Fruit fly (Drosophila melanogaster) whole organism, embryonic: Measurements from ENCODE around the gene slmb.

Experiments used
- Adf1 ChIP-seq: fragments of 200-800 bp; sonication (Bioruptor generic); IDR thresholded peaks from 2 replicates; pipeline ENCODE4 v1.3.6; 2022; ENCODE audit warnings: missing biosample characterization, missing genetic modification characterization
- Antp ChIP-seq: fragments of 200-800 bp; sonication (Bioruptor generic); optimal IDR thresholded peaks from 3 replicates; lab custom pipeline; 2016; ENCODE audit warnings: missing biosample characterization, missing genetic modification characterization
- Bteb2 ChIP-seq: fragments of 200-800 bp; sonication (Bioruptor generic); optimal IDR thresholded peaks from 2 replicates; lab custom pipeline; 2016; ENCODE audit warnings: missing biosample characterization, missing genetic modification characterization
- CG1024 ChIP-seq: fragments of 200-800 bp; sonication (Bioruptor generic); IDR thresholded peaks from 2 replicates; pipeline ENCODE4 v1.3.6; 2022; ENCODE audit warnings: missing biosample characterization, missing genetic modification characterization
- CG12299 ChIP-seq: fragments of 200-800 bp; sonication (Bioruptor generic); optimal IDR thresholded peaks from 2 replicates; lab custom pipeline; 2018; ENCODE audit warnings: missing biosample characterization, mild to moderate bottlenecking, missing genetic modification characterization
- CG12659 ChIP-seq: fragments of 200-800 bp; sonication (Bioruptor generic); optimal IDR thresholded peaks from 3 replicates; lab custom pipeline; 2017; ENCODE audit warnings: mild to moderate bottlenecking, missing biosample characterization, missing genetic modification reagents, missing genetic modification characterization
- CG14860 ChIP-seq: fragments of 200-800 bp; sonication (Bioruptor generic); IDR thresholded peaks from 3 replicates; pipeline ENCODE4 v1.3.6; 2022; ENCODE audit warnings: missing biosample characterization, missing genetic modification characterization; ENCODE audit not compliant: partially characterized antibody
- CG14965 ChIP-seq: fragments of 200-800 bp; sonication (Bioruptor generic); optimal IDR thresholded peaks from 2 replicates; lab custom pipeline; 2016; ENCODE audit warnings: missing biosample characterization, missing genetic modification characterization, borderline replicate concordance
- CG15073 ChIP-seq: fragments of 200-800 bp; sonication (Bioruptor generic); optimal IDR thresholded peaks from 2 replicates; lab custom pipeline; 2016; ENCODE audit warnings: missing biosample characterization, missing genetic modification characterization
- CG16813 ChIP-seq: fragments of 200-800 bp; sonication (Bioruptor generic); IDR thresholded peaks from 3 replicates; pipeline ENCODE4 v1.3.6; 2022; ENCODE audit warnings: missing biosample characterization, missing genetic modification characterization; ENCODE audit not compliant: partially characterized antibody
- CG17568 ChIP-seq: fragments of 200-800 bp; sonication (Bioruptor generic); optimal IDR thresholded peaks from 2 replicates; lab custom pipeline; 2018; ENCODE audit warnings: missing biosample characterization, mild to moderate bottlenecking, missing genetic modification characterization, moderate library complexity
- CG33213 ChIP-seq: fragments of 200-800 bp; sonication (Bioruptor generic); optimal IDR thresholded peaks from 3 replicates; lab custom pipeline; 2016; ENCODE audit warnings: missing biosample characterization, missing genetic modification characterization
- CG34422 ChIP-seq: fragments of 200-800 bp; sonication (Bioruptor generic); IDR thresholded peaks from 3 replicates; pipeline ENCODE4 v1.3.6; 2022; ENCODE audit warnings: missing biosample characterization, missing genetic modification characterization
- CG6654 ChIP-seq: fragments of 200-800 bp; sonication (Bioruptor generic); optimal IDR thresholded peaks from 2 replicates; lab custom pipeline; 2017; ENCODE audit warnings: missing biosample characterization, mild to moderate bottlenecking, missing genetic modification characterization
- CG6854 ChIP-seq: fragments of 200-800 bp; sonication (Bioruptor generic); optimal IDR thresholded peaks from 3 replicates; lab custom pipeline; 2017; ENCODE audit warnings: missing biosample characterization, mild to moderate bottlenecking, missing genetic modification characterization
- CG7271 ChIP-seq: fragments of 200-800 bp; sonication (Bioruptor generic); optimal IDR thresholded peaks from 2 replicates; lab custom pipeline; 2018; ENCODE audit warnings: missing biosample characterization, mild to moderate bottlenecking, missing genetic modification characterization, moderate library complexity
- CG8924 ChIP-seq: fragments of 200-800 bp; optimal IDR thresholded peaks from 3 replicates; lab custom pipeline; 2019; ENCODE audit warnings: missing biosample characterization, mild to moderate bottlenecking, missing genetic modification characterization, moderate library complexity
- CrebB ChIP-seq: fragments of 200-800 bp; sonication (Bioruptor generic); optimal IDR thresholded peaks from 3 replicates; lab custom pipeline; 2018; ENCODE audit warnings: missing biosample characterization, mild to moderate bottlenecking, missing genetic modification characterization
- E2f2 ChIP-seq: fragments of 200-800 bp; sonication (Bioruptor generic); IDR thresholded peaks from 2 replicates; pipeline ENCODE4 v1.3.6; 2022; ENCODE audit warnings: missing biosample characterization, missing genetic modification characterization
- HLHmδ ChIP-seq: fragments of 200-800 bp; sonication (Bioruptor generic); optimal IDR thresholded peaks from 2 replicates; lab custom pipeline; 2018; ENCODE audit warnings: missing biosample characterization, mild to moderate bottlenecking, missing genetic modification characterization, moderate library complexity
- Lpt ChIP-seq: fragments of >200 bp; optimal IDR thresholded peaks from 2 replicates; lab custom pipeline; 2018; ENCODE audit warnings: missing biosample characterization, missing genetic modification characterization
- Tbp ChIP-seq: fragments of >200 bp; optimal IDR thresholded peaks from 2 replicates; lab custom pipeline; 2018; ENCODE audit warnings: missing biosample characterization, missing genetic modification characterization
- ara ChIP-seq: fragments of 200-800 bp; sonication (Bioruptor generic); IDR thresholded peaks from 2 replicates; pipeline ENCODE4 v1.3.6; 2022; ENCODE audit warnings: missing biosample characterization, missing genetic modification characterization
- bbx ChIP-seq: fragments of 200-800 bp; sonication (Bioruptor generic); IDR thresholded peaks from 2 replicates; pipeline ENCODE4 v1.3.6; 2022; ENCODE audit warnings: missing biosample characterization, missing genetic modification characterization; ENCODE audit not compliant: partially characterized antibody
- bcd ChIP-seq: fragments of 200-800 bp; sonication (Bioruptor generic); optimal IDR thresholded peaks from 2 replicates; lab custom pipeline; 2017; ENCODE audit warnings: missing biosample characterization, mild to moderate bottlenecking, missing genetic modification characterization
- cg ChIP-seq: fragments of 200-800 bp; sonication (Bioruptor generic); optimal IDR thresholded peaks from 3 replicates; lab custom pipeline; 2019; ENCODE audit warnings: missing biosample characterization, mild to moderate bottlenecking, missing genetic modification characterization, moderate library complexity
- croc ChIP-seq: fragments of 200-800 bp; sonication (Bioruptor generic); conservative IDR thresholded peaks from 3 replicates; pipeline ENCODE4 v1.3.6; 2022; ENCODE audit warnings: missing biosample characterization, missing genetic modification characterization
- disco-r ChIP-seq: fragments of 200-800 bp; sonication (Bioruptor generic); optimal IDR thresholded peaks from 2 replicates; lab custom pipeline; 2016; ENCODE audit warnings: missing biosample characterization, missing genetic modification characterization
- dpn ChIP-seq, 2 experiments: fragments of 200-800 bp; sonication (Bioruptor generic); optimal IDR thresholded peaks; 3 replicates each; lab custom pipeline; 2016; ENCODE audit warnings: missing biosample characterization in 2 of 2, missing genetic modification characterization in 2 of 2
- exex ChIP-seq: fragments of 200-800 bp; sonication (Bioruptor generic); optimal IDR thresholded peaks from 4 replicates; lab custom pipeline; 2018; ENCODE audit warnings: missing biosample characterization, mild to moderate bottlenecking, missing genetic modification characterization, moderate library complexity
- fd102C ChIP-seq: fragments of 200-800 bp; sonication (Bioruptor generic); optimal IDR thresholded peaks from 2 replicates; lab custom pipeline; 2018; ENCODE audit warnings: missing biosample characterization, mild to moderate bottlenecking, missing genetic modification characterization, moderate library complexity
- fd64A ChIP-seq: fragments of 200-800 bp; sonication (Bioruptor generic); optimal IDR thresholded peaks from 3 replicates; lab custom pipeline; 2018; ENCODE audit warnings: missing biosample characterization, mild to moderate bottlenecking, missing genetic modification characterization
- fu2 ChIP-seq: fragments of 200-800 bp; sonication (Bioruptor generic); optimal IDR thresholded peaks from 2 replicates; lab custom pipeline; 2016; ENCODE audit warnings: missing biosample characterization, missing genetic modification characterization
- gcm ChIP-seq: fragments of 200-800 bp; sonication (Bioruptor generic); optimal IDR thresholded peaks from 2 replicates; lab custom pipeline; 2019; ENCODE audit warnings: missing biosample characterization, mild to moderate bottlenecking, missing genetic modification characterization, moderate library complexity
- h ChIP-seq: fragments of >200 bp; optimal IDR thresholded peaks from 2 replicates; lab custom pipeline; 2017
- insv ChIP-seq, 2 experiments: fragments of 200-800 bp; sonication (Bioruptor generic); optimal IDR thresholded peaks; 3 replicates each; lab custom pipeline; 2016 to 2018; ENCODE audit warnings: missing biosample characterization in 2 of 2, missing genetic modification characterization in 2 of 2
- jigr1 ChIP-seq: fragments of 200-800 bp; sonication (Bioruptor generic); IDR thresholded peaks from 3 replicates; pipeline ENCODE4 v1.3.6; 2022; ENCODE audit warnings: missing biosample characterization, missing genetic modification characterization
- jing ChIP-seq: fragments of 200-800 bp; sonication (Bioruptor generic); optimal IDR thresholded peaks from 2 replicates; lab custom pipeline; 2018; ENCODE audit warnings: missing biosample characterization, mild to moderate bottlenecking, missing genetic modification characterization
- jumu ChIP-seq: fragments of 200-800 bp; sonication (Bioruptor generic); optimal IDR thresholded peaks from 3 replicates; lab custom pipeline; 2016; ENCODE audit warnings: missing biosample characterization, missing genetic modification characterization
- kni ChIP-seq: fragments of 200-800 bp; sonication (Bioruptor generic); optimal IDR thresholded peaks from 3 replicates; lab custom pipeline; 2017; ENCODE audit warnings: mild to moderate bottlenecking, missing biosample characterization, missing genetic modification reagents, missing genetic modification characterization
- lola ChIP-seq, 3 experiments: fragments of >200 bp in 2 of 3; fragments of 200-800 bp in 1 of 3; sonication (Bioruptor generic) in 1 of 3; optimal IDR thresholded peaks; 2 replicates each; lab custom pipeline; 2017 to 2019; ENCODE audit warnings: missing biosample characterization in 3 of 3, missing genetic modification characterization in 3 of 3, mild to moderate bottlenecking in 1 of 3, moderate library complexity in 1 of 3
- maf-S ChIP-seq: fragments of 200-800 bp; sonication (Bioruptor generic); optimal IDR thresholded peaks from 2 replicates; lab custom pipeline; 2016; ENCODE audit warnings: missing biosample characterization, missing genetic modification characterization
- mld ChIP-seq: fragments of 200-800 bp; sonication (Bioruptor generic); IDR thresholded peaks from 3 replicates; pipeline ENCODE4 v1.3.6; 2022; ENCODE audit warnings: missing biosample characterization, missing genetic modification characterization; ENCODE audit not compliant: partially characterized antibody
- p53 ChIP-seq: fragments of 200-800 bp; sonication (Bioruptor generic); optimal IDR thresholded peaks from 2 replicates; lab custom pipeline; 2016; ENCODE audit warnings: missing biosample characterization, missing genetic modification characterization
- phol ChIP-seq: fragments of 200-800 bp; sonication (Bioruptor generic); optimal IDR thresholded peaks from 3 replicates; lab custom pipeline; 2018; ENCODE audit warnings: missing biosample characterization, mild to moderate bottlenecking, missing genetic modification characterization, moderate library complexity
- pita ChIP-seq: fragments of 200-800 bp; sonication (Bioruptor generic); optimal IDR thresholded peaks from 2 replicates; lab custom pipeline; 2017; ENCODE audit warnings: missing biosample characterization, mild to moderate bottlenecking, missing genetic modification characterization
- rib ChIP-seq: fragments of 200-800 bp; sonication (Bioruptor generic); IDR thresholded peaks from 2 replicates; pipeline ENCODE4 v1.3.6; 2022; ENCODE audit warnings: missing biosample characterization, missing genetic modification characterization
- sob ChIP-seq: fragments of 200-800 bp; sonication (Bioruptor generic); IDR thresholded peaks from 2 replicates; pipeline ENCODE4 v1.3.6; 2022; ENCODE audit warnings: missing biosample characterization, missing genetic modification characterization
- tio ChIP-seq: fragments of 200-800 bp; sonication (Bioruptor generic); optimal IDR thresholded peaks from 2 replicates; lab custom pipeline; 2017; ENCODE audit warnings: missing biosample characterization, missing genetic modification characterization, inconsistent platforms
- usp ChIP-seq: fragments of >200 bp; optimal IDR thresholded peaks from 2 replicates; lab custom pipeline; 2017; ENCODE audit warnings: missing biosample characterization, missing genetic modification characterization
- zen ChIP-seq: fragments of 200-800 bp; sonication (Bioruptor generic); optimal IDR thresholded peaks from 3 replicates; lab custom pipeline; 2018; ENCODE audit warnings: missing biosample characterization, mild to moderate bottlenecking, missing genetic modification characterization, moderate library complexity

slmb gene

dm6 chr3R:21118784-21119183 lies 8.5 kb downstream of the slmb start, which contains the start of gene Bdbt (continued):
- TF ChIP-seq CG14965 (GFP tag; lab: Kevin White, UChicago): no peak
- TF ChIP-seq jumu (GFP tag; lab: Kevin White, UChicago): no peak
- peak; percentile 39 for TF ChIP-seq Antp
- TF ChIP-seq fd64A (GFP tag; lab: Kevin White, UChicago): no peak
- peak; percentile 52; the same call in 1 of the 3 replicates for TF ChIP-seq CG34422
- TF ChIP-seq lola (GFP tag; optimal IDR thresholded peaks at IDR 0.05; lab: Kevin White, UChicago): peak in 1 of 3 experiments; percentile 88
- TF ChIP-seq ara (GFP tag; lab: Robert Waterston, UW): no peak
- peak; percentile 91 for TF ChIP-seq CG16813 (GFP tag; lab: Robert Waterston, UW)
- no peak for TF ChIP-seq CG8924 (tag; lab: Kevin White, UChicago)
- TF ChIP-seq CrebB: no peak
- peak; percentile 47 for TF ChIP-seq CG12659
- TF ChIP-seq zen (tag; lab: Kevin White, UChicago): no peak
- TF ChIP-seq bcd (GFP tag; lab: Kevin White, UChicago): peak; percentile 43
- no peak for TF ChIP-seq tio (GFP tag; lab: Kevin White, UChicago)
- TF ChIP-seq Tbp (GFP tag; lab: Kevin White, UChicago): no peak
- no peak for TF ChIP-seq jigr1 (GFP tag; lab: Robert Waterston, UW)
- no peak for TF ChIP-seq Adf1
- no peak for TF ChIP-seq p53 (GFP tag; lab: Kevin White, UChicago)
- TF ChIP-seq fd102C (GFP tag; lab: Kevin White, UChicago): no peak
- peak; percentile 82 for TF ChIP-seq bbx (GFP tag; lab: Robert Waterston, UW)
- TF ChIP-seq CG7271 (tag; lab: Kevin White, UChicago): no peak
- TF ChIP-seq sob (GFP tag; lab: Robert Waterston, UW): peak; percentile 59; the same call in 1 of the 2 replicates
- TF ChIP-seq CG6854 (GFP tag; lab: Kevin White, UChicago): no peak
- TF ChIP-seq jing: no peak
- no peak for TF ChIP-seq CG15073 (GFP tag; lab: Kevin White, UChicago)
- TF ChIP-seq disco-r (GFP tag; lab: Kevin White, UChicago): no peak
- no peak for TF ChIP-seq CG6654 (GFP tag; lab: Kevin White, UChicago)
- TF ChIP-seq exex (tag; lab: Kevin White, UChicago): no peak
- no peak for TF ChIP-seq cg (GFP tag; lab: Kevin White, UChicago)
- no peak for TF ChIP-seq insv (GFP tag; optimal IDR thresholded peaks at IDR 0.05; lab: Kevin White, UChicago)
- TF ChIP-seq mld (GFP tag; lab: Robert Waterston, UW): peak; percentile 83
- peak; percentile 50 to 56 for TF ChIP-seq dpn (GFP tag; optimal IDR thresholded peaks at IDR 0.05; lab: Kevin White, UChicago)
- TF ChIP-seq Lpt: no peak
- no peak for TF ChIP-seq HLHmδ (GFP tag; lab: Kevin White, UChicago)
- no peak for TF ChIP-seq CG12299
- no peak for TF ChIP-seq pita (GFP tag; lab: Kevin White, UChicago)
- TF ChIP-seq fu2 (GFP tag; lab: Kevin White, UChicago): peak; percentile 40
- TF ChIP-seq CG17568 (GFP tag; lab: Kevin White, UChicago): no peak
- TF ChIP-seq maf-S (GFP tag; lab: Kevin White, UChicago): no peak
- TF ChIP-seq CG33213 (GFP tag; lab: Kevin White, UChicago): peak; percentile 27
- TF ChIP-seq phol: peak; percentile 35
- no peak for TF ChIP-seq gcm (GFP tag; lab: Kevin White, UChicago)
- peak; percentile 91 for TF ChIP-seq CG14860 (GFP tag; lab: Robert Waterston, UW)
- TF ChIP-seq usp (GFP tag; lab: Kevin White, UChicago): no peak
- TF ChIP-seq rib: peak; percentile 42; the same call in 1 of the 2 replicates
- TF ChIP-seq CG1024 (GFP tag; lab: Robert Waterston, UW): no peak
- no peak for TF ChIP-seq croc (GFP tag; lab: Robert Waterston, UW)
- peak; percentile 40 for TF ChIP-seq E2f2 (GFP tag; lab: Robert Waterston, UW)
- TF ChIP-seq h (lab: Kevin White, UChicago): no peak
- TF ChIP-seq Bteb2 (GFP tag; lab: Kevin White, UChicago): no peak
- no peak for TF ChIP-seq kni (GFP tag; lab: Kevin White, UChicago)
